Worm (Caenorhabditis elegans) whole organism, young adult: ENCODE results near the gene tag-77.

ENCODE experiments used
- B0019.2 ChIP-seq: fragments of 200-800 bp; sonication (Bioruptor generic); conservative IDR thresholded peaks from 2 replicates; pipeline ENCODE4 v1.3.6; 2022; ENCODE audit warnings: missing genetic modification reagents, missing genetic modification characterization, missing compliant biosample characterization
- D2030.7 ChIP-seq: fragments of 200-800 bp; sonication (Bioruptor generic); IDR thresholded peaks from 2 replicates; pipeline ENCODE4 v1.3.6; 2022; ENCODE audit warnings: missing genetic modification reagents, missing genetic modification characterization, missing compliant biosample characterization
- F22D6.2 ChIP-seq: sonication (generic microtip); optimal IDR thresholded peaks from 2 replicates; lab custom pipeline; 2016; ENCODE audit warnings: mild to moderate bottlenecking, missing genetic modification characterization, missing compliant biosample characterization
- F23B12.7 ChIP-seq: sonication (generic microtip); optimal IDR thresholded peaks from 2 replicates; lab custom pipeline; 2017; ENCODE audit warnings: missing genetic modification characterization, mild to moderate bottlenecking, missing compliant biosample characterization, antibody characterized with exemption, moderate library complexity; ENCODE audit not compliant: insufficient read depth
- F33H1.4 ChIP-seq: fragments of 200-800 bp; sonication (Bioruptor generic); IDR thresholded peaks from 2 replicates; pipeline ENCODE4 v1.3.6; 2022; ENCODE audit warnings: missing genetic modification reagents, missing genetic modification characterization, missing compliant biosample characterization
- F37B4.10 ChIP-seq: fragments of 200-800 bp; sonication (Bioruptor generic); IDR thresholded peaks from 2 replicates; pipeline ENCODE4 v1.3.6; 2022; ENCODE audit warnings: missing genetic modification characterization, missing compliant biosample characterization
- F55B11.4 ChIP-seq: sonication (generic microtip); optimal IDR thresholded peaks from 2 replicates; lab custom pipeline; 2016; ENCODE audit warnings: missing compliant biosample characterization, missing genetic modification characterization, borderline replicate concordance; ENCODE audit not compliant: insufficient read depth
- F57C9.4 ChIP-seq: sonication (generic microtip); optimal IDR thresholded peaks from 2 replicates; lab custom pipeline; 2017; ENCODE audit warnings: mild to moderate bottlenecking, missing genetic modification characterization, missing compliant biosample characterization
- K11D2.4 ChIP-seq: fragments of 200-800 bp; sonication (Bioruptor generic); IDR thresholded peaks from 2 replicates; pipeline ENCODE4 v1.3.6; 2022; ENCODE audit warnings: missing genetic modification reagents, missing genetic modification characterization, missing compliant biosample characterization
- T26A5.8 ChIP-seq: sonication (generic microtip); optimal IDR thresholded peaks from 2 replicates; lab custom pipeline; 2016; ENCODE audit warnings: missing genetic modification characterization, missing compliant biosample characterization
- Y95B8A.8 ChIP-seq: fragments of 200-800 bp; sonication (Bioruptor generic); IDR thresholded peaks from 2 replicates; pipeline ENCODE4 v1.3.6; 2022; ENCODE audit warnings: missing genetic modification reagents, missing genetic modification characterization, missing compliant biosample characterization
- aptf-3 ChIP-seq: fragments of 200-800 bp; sonication (Bioruptor generic); IDR thresholded peaks from 2 replicates; pipeline ENCODE4 v1.3.6; 2022; ENCODE audit warnings: missing genetic modification characterization, missing compliant biosample characterization
- bed-2 ChIP-seq: fragments of 200-800 bp; sonication (Bioruptor generic); IDR thresholded peaks from 2 replicates; pipeline ENCODE4 v1.3.6; 2022; ENCODE audit warnings: missing genetic modification reagents, missing genetic modification characterization, missing compliant biosample characterization
- ceh-100 ChIP-seq: fragments of 200-800 bp; sonication (Bioruptor generic); IDR thresholded peaks from 2 replicates; pipeline ENCODE4 v1.3.6; 2022; ENCODE audit warnings: missing genetic modification reagents, missing genetic modification characterization, missing compliant biosample characterization
- ceh-40 ChIP-seq: fragments of 200-800 bp; sonication (Bioruptor generic); IDR thresholded peaks from 2 replicates; pipeline ENCODE4 v1.3.6; 2022; ENCODE audit warnings: missing genetic modification characterization, missing compliant biosample characterization
- ceh-58 ChIP-seq: fragments of 200-800 bp; sonication (Bioruptor generic); IDR thresholded peaks from 2 replicates; pipeline ENCODE4 v1.3.6; 2022; ENCODE audit warnings: missing genetic modification characterization, missing compliant biosample characterization
- ceh-91 ChIP-seq: fragments of 200-800 bp; sonication (Bioruptor generic); IDR thresholded peaks from 2 replicates; pipeline ENCODE4 v1.3.6; 2022; ENCODE audit warnings: missing genetic modification reagents, missing genetic modification characterization, missing compliant biosample characterization
- chd-7 ChIP-seq: sonication (generic microtip); optimal IDR thresholded peaks from 2 replicates; lab custom pipeline; 2016; ENCODE audit warnings: mild to moderate bottlenecking, missing genetic modification characterization, moderate library complexity, missing compliant biosample characterization
- die-1 ChIP-seq: sonication (generic microtip); optimal IDR thresholded peaks from 2 replicates; lab custom pipeline; 2016; ENCODE audit warnings: missing genotype, mild to moderate bottlenecking, missing genetic modification characterization, missing compliant biosample characterization
- dpff-1 ChIP-seq: sonication (generic microtip); optimal IDR thresholded peaks from 2 replicates; lab custom pipeline; 2017; ENCODE audit warnings: mild to moderate bottlenecking, missing genetic modification characterization, missing compliant biosample characterization
- dpl-1 ChIP-seq: fragments of 150-350 bp; optimal IDR thresholded peaks from 2 replicates; lab custom pipeline; 2014; ENCODE audit warnings: missing biosample characterization, missing genetic modification reagents, missing genetic modification characterization
- ets-4 ChIP-seq: fragments of 200-800 bp; sonication (Bioruptor generic); optimal IDR thresholded peaks from 2 replicates; lab custom pipeline; 2018; ENCODE audit warnings: mild to moderate bottlenecking, missing genetic modification characterization, missing compliant biosample characterization
- him-1 ChIP-seq: sonication (generic microtip); optimal IDR thresholded peaks from 2 replicates; lab custom pipeline; 2016; ENCODE audit warnings: missing genotype, missing genetic modification reagents, missing genetic modification characterization, missing compliant biosample characterization
- hlh-26 ChIP-seq: fragments of 200-800 bp; sonication (Bioruptor generic); conservative IDR thresholded peaks from 2 replicates; pipeline ENCODE4 v1.3.6; 2022; ENCODE audit warnings: missing genetic modification reagents, missing genetic modification characterization, missing compliant biosample characterization
- hmg-1.2 ChIP-seq: fragments of 200-800 bp; sonication (Bioruptor generic); IDR thresholded peaks from 2 replicates; pipeline ENCODE4 v1.3.6; 2022; ENCODE audit warnings: missing genetic modification reagents, missing genetic modification characterization, missing compliant biosample characterization
- hsf-1 ChIP-seq: fragments of 200-800 bp; sonication (Bioruptor generic); IDR thresholded peaks from 2 replicates; pipeline ENCODE4 v1.3.6; 2022; ENCODE audit warnings: missing genetic modification reagents, missing genetic modification characterization, missing compliant biosample characterization
- lin-26 ChIP-seq: fragments of 200-800 bp; sonication (Bioruptor generic); IDR thresholded peaks from 2 replicates; pipeline ENCODE4 v1.3.6; 2022; ENCODE audit warnings: missing genetic modification reagents, missing genetic modification characterization, missing compliant biosample characterization
- lir-1 ChIP-seq: fragments of 200-800 bp; sonication (Bioruptor generic); conservative IDR thresholded peaks from 2 replicates; pipeline ENCODE4 v1.3.6; 2022; ENCODE audit warnings: missing genetic modification reagents, missing genetic modification characterization, missing compliant biosample characterization
- lsl-1 ChIP-seq: fragments of 200-800 bp; sonication (Bioruptor generic); optimal IDR thresholded peaks from 2 replicates; lab custom pipeline; 2018; ENCODE audit warnings: mild to moderate bottlenecking, missing genetic modification characterization, moderate library complexity, missing compliant biosample characterization
- madf-8 ChIP-seq: fragments of 200-800 bp; sonication (Bioruptor generic); conservative IDR thresholded peaks from 2 replicates; pipeline ENCODE4 v1.3.6; 2022; ENCODE audit warnings: missing genetic modification reagents, missing genetic modification characterization, missing compliant biosample characterization
- mcd-1 ChIP-seq: fragments of 200-800 bp; sonication (Bioruptor generic); IDR thresholded peaks from 2 replicates; pipeline ENCODE4 v1.3.6; 2022; ENCODE audit warnings: missing genetic modification reagents, missing genetic modification characterization, missing compliant biosample characterization
- nhr-120 ChIP-seq: fragments of 200-800 bp; sonication (Bioruptor generic); IDR thresholded peaks from 2 replicates; pipeline ENCODE4 v1.3.6; 2022; ENCODE audit warnings: missing genetic modification characterization, missing compliant biosample characterization
- nhr-179 ChIP-seq: sonication (generic microtip); optimal IDR thresholded peaks from 2 replicates; lab custom pipeline; 2016; ENCODE audit warnings: mild to moderate bottlenecking, missing genetic modification characterization, missing compliant biosample characterization
- pha-4 ChIP-seq: fragments of 150-350 bp; sonication (generic microtip); optimal IDR thresholded peaks from 2 replicates; lab custom pipeline; 2014; ENCODE audit warnings: missing biosample characterization, missing genetic modification reagents, missing genetic modification characterization
- rpc-1 ChIP-seq, 2 experiments: fragments of 150-350 bp in 1 of 2; sonication (generic microtip) in 1 of 2; optimal IDR thresholded peaks; 2 replicates each; lab custom pipeline; 2014 to 2018; ENCODE audit warnings: missing biosample characterization in 1 of 2, missing genetic modification characterization in 1 of 2, missing genetic modification reagents in 1 of 2, missing genotype in 1 of 2
- sdz-38 ChIP-seq: sonication (generic microtip); optimal IDR thresholded peaks from 2 replicates; lab custom pipeline; 2016; ENCODE audit warnings: missing genotype, missing genetic modification characterization, missing compliant biosample characterization
- snpc-4 ChIP-seq, 5 experiments: fragments of 150-350 bp in 1 of 5; sonication (generic microtip) in 4 of 5; optimal IDR thresholded peaks; 2 replicates each; lab custom pipeline; 2014 to 2018; ENCODE audit warnings: missing genetic modification characterization in 5 of 5, missing biosample characterization in 3 of 5, antibody characterized with exemption in 2 of 5, mild to moderate bottlenecking in 2 of 5, missing compliant biosample characterization in 2 of 5, missing genotype in 2 of 5, moderate library complexity in 2 of 5, missing genetic modification reagents in 1 of 5
- sptf-2 ChIP-seq: fragments of 200-800 bp; sonication (Bioruptor generic); optimal IDR thresholded peaks from 2 replicates; lab custom pipeline; 2018; ENCODE audit warnings: mild to moderate bottlenecking, missing genetic modification characterization, missing compliant biosample characterization
- tbx-9 ChIP-seq: sonication (generic microtip); optimal IDR thresholded peaks from 2 replicates; lab custom pipeline; 2016; ENCODE audit warnings: borderline replicate concordance, missing genetic modification characterization, inconsistent platforms, missing compliant biosample characterization
- unc-62 ChIP-seq: fragments of 150-350 bp; optimal IDR thresholded peaks from 2 replicates; lab custom pipeline; 2014; ENCODE audit warnings: missing biosample characterization, missing genetic modification reagents, missing genetic modification characterization
- zim-3 ChIP-seq: sonication (generic microtip); optimal IDR thresholded peaks from 2 replicates; lab custom pipeline; 2017; ENCODE audit warnings: mild to moderate bottlenecking, missing genetic modification characterization, moderate library complexity, missing compliant biosample characterization
- ztf-25 ChIP-seq: fragments of 200-800 bp; sonication (Bioruptor generic); IDR thresholded peaks from 2 replicates; pipeline ENCODE4 v1.3.6; 2022; ENCODE audit warnings: missing genetic modification reagents, missing genetic modification characterization, missing compliant biosample characterization

tag-77 gene

ce11 chrIV:8527598-8528012 is 17.3 kb upstream of the tag-77 start (continued):
- TF ChIP-seq madf-8 (GFP tag; lab: Robert Waterston, UW), result no peak
- peak; percentile 75 for TF ChIP-seq hmg-1.2 (GFP tag; lab: Robert Waterston, UW)
- no peak for TF ChIP-seq snpc-4 (GFP tag; optimal IDR thresholded peaks at IDR 0.05; lab: Kevin White, UChicago)
- TF ChIP-seq snpc-4 (tag; optimal IDR thresholded peaks at IDR 0.05; lab: Kevin White, UChicago), result peak in 3 of 4 experiments; percentile 13 to 68 (median 59)
- 0 out of 2 replicates have a peak, but pooled peaks have one; percentile 66 for TF ChIP-seq F37B4.10
- no peak for TF ChIP-seq F55B11.4
- TF ChIP-seq chd-7 (tag; lab: Kevin White, UChicago), result peak; percentile 96
- peak; percentile 97 for TF ChIP-seq ets-4 (GFP tag; lab: Kevin White, UChicago)
- no peak for TF ChIP-seq hlh-26 (GFP tag; lab: Robert Waterston, UW)
- no peak for TF ChIP-seq F57C9.4 (tag; lab: Kevin White, UChicago)
- TF ChIP-seq T26A5.8 (tag; lab: Kevin White, UChicago), result no peak
- TF ChIP-seq pha-4, result peak; percentile 78
- no peak for TF ChIP-seq ceh-100
- no peak for TF ChIP-seq F23B12.7
- no peak for TF ChIP-seq dpff-1 (tag; lab: Kevin White, UChicago)
- peak; percentile 70; the same call in 1 of the 2 replicates for TF ChIP-seq hsf-1
- TF ChIP-seq lin-26 (GFP tag; lab: Robert Waterston, UW), result 0 out of 2 replicates have a peak, but pooled peaks have one; percentile 17
- TF ChIP-seq dpl-1 (GFP tag; lab: Kevin White, UChicago), result no peak
- no peak for TF ChIP-seq ztf-25 (GFP tag; lab: Robert Waterston, UW)
- peak; percentile 62; the same call in 1 of the 2 replicates for TF ChIP-seq K11D2.4 (GFP tag; lab: Robert Waterston, UW)
- 0 out of 2 replicates have a peak, but pooled peaks have one; percentile 16 for TF ChIP-seq Y95B8A.8 (GFP tag; lab: Robert Waterston, UW)
- no peak for TF ChIP-seq bed-2 (GFP tag; lab: Robert Waterston, UW)
- TF ChIP-seq lir-1 (GFP tag; lab: Robert Waterston, UW), result peak; percentile 64
- no peak for TF ChIP-seq ceh-40
- TF ChIP-seq sptf-2 (GFP tag; lab: Kevin White, UChicago), result peak; percentile 22
- no peak for TF ChIP-seq ceh-91 (GFP tag; lab: Robert Waterston, UW)
- TF ChIP-seq die-1 (tag; lab: Kevin White, UChicago), result peak; percentile 55
- TF ChIP-seq unc-62 (GFP tag; lab: Kevin White, UChicago), result peak; percentile 57
- TF ChIP-seq sdz-38, result no peak
- TF ChIP-seq F22D6.2 (tag; lab: Kevin White, UChicago), result peak; percentile 93
- TF ChIP-seq zim-3 (tag; lab: Kevin White, UChicago), result no peak
- no peak for TF ChIP-seq nhr-120 (GFP tag; lab: Robert Waterston, UW)
- TF ChIP-seq lsl-1 (GFP tag; lab: Kevin White, UChicago), result no peak
- TF ChIP-seq F33H1.4 (GFP tag; lab: Robert Waterston, UW), result no peak
- no peak for TF ChIP-seq rpc-1 (optimal IDR thresholded peaks at IDR 0.05; lab: Kevin White, UChicago)
- no peak for TF ChIP-seq rpc-1 (tag; optimal IDR thresholded peaks at IDR 0.05; lab: Kevin White, UChicago)
- TF ChIP-seq ceh-58 (GFP tag; lab: Robert Waterston, UW), result no peak
- TF ChIP-seq mcd-1 (GFP tag; lab: Robert Waterston, UW), result peak; percentile 36; the same call in 1 of the 2 replicates

ce11 chrIV:8526579-8526978 is 16.2 kb upstream of the tag-77 start:
- TF ChIP-seq nhr-179 (no peak), hlh-26 (GFP tag; lab: Robert Waterston, UW) (no peak), him-1 (tag; lab: Kevin White, UChicago) (no peak), D2030.7 (GFP tag; lab: Robert Waterston, UW) (no peak), lin-26 (GFP tag; lab: Robert Waterston, UW) (no peak), tbx-9 (tag; lab: Kevin White, UChicago) (no peak), F23B12.7 (no peak), snpc-4 (GFP tag; optimal IDR thresholded peaks at IDR 0.05; lab: Kevin White, UChicago) (no peak), snpc-4 (tag; optimal IDR thresholded peaks at IDR 0.05; lab: Kevin White, UChicago) (no peak), B0019.2 (GFP tag; lab: Robert Waterston, UW) (no peak), aptf-3 (GFP tag; lab: Robert Waterston, UW) (no peak)
